Fruit fly (Drosophila melanogaster): ENCODE measurements around the gene Spp.
A peak's percentile ranks its signal among the peaks of the same experiment; 100 is the strongest.

Gene Spp

dm6 chr2L:493274-493673 is 51.2 kb downstream of the Spp start (continued):
- TF ChIP-seq CG9876 (GFP tag; optimal IDR thresholded peaks at IDR 0.05) (no peak), CG17829 (tag; optimal IDR thresholded peaks at IDR 0.05) (no peak), dati (GFP tag; IDR thresholded peaks at IDR 0.05) (no peak), CG9797 (GFP tag; optimal IDR thresholded peaks at IDR 0.05) (no peak), HmgZ (tag; optimal IDR thresholded peaks at IDR 0.05) (no peak), CG14014 (GFP tag; IDR thresholded peaks at IDR 0.05) (no peak), CG5953 (GFP tag; IDR thresholded peaks at IDR 0.05) (no peak), maf-S (GFP tag; optimal IDR thresholded peaks at IDR 0.05) (no peak), CG17186 (GFP tag; optimal IDR thresholded peaks at IDR 0.05) (no peak), org-1 (GFP tag; optimal IDR thresholded peaks at IDR 0.05) (peak; percentile 2), nmo (GFP tag; optimal IDR thresholded peaks at IDR 0.05) (peak; percentile 59), CG6683 (GFP tag; optimal IDR thresholded peaks at IDR 0.05) (no peak), CG10565 (GFP tag; optimal IDR thresholded peaks at IDR 0.05) (no peak), CG43689 (GFP tag; IDR thresholded peaks at IDR 0.05) (0 out of 2 replicates have a peak, but pooled peaks have one; percentile 37), bigmax (GFP tag; optimal IDR thresholded peaks at IDR 0.05) (no peak), CG12659 (GFP tag; optimal IDR thresholded peaks at IDR 0.05) (no peak), CG6254 (GFP tag; optimal IDR thresholded peaks at IDR 0.05) (no peak), HLH4C (GFP tag; IDR thresholded peaks at IDR 0.05; ENCODE audit: partially characterized antibody) (no peak), CG3281 (GFP tag; optimal IDR thresholded peaks at IDR 0.05) (no peak), zfh2 (GFP tag; optimal IDR thresholded peaks at IDR 0.05) (no peak), zen2 (GFP tag; IDR thresholded peaks at IDR 0.05; ENCODE audit: partially characterized antibody) (no peak), CG9727 (GFP tag; optimal IDR thresholded peaks at IDR 0.05) (peak; percentile 10), Adf1 (GFP tag; IDR thresholded peaks at IDR 0.05) (no peak), Antp (GFP tag; optimal IDR thresholded peaks at IDR 0.05) (no peak), ash1 (GFP tag; optimal IDR thresholded peaks at IDR 0.05) (no peak), B-H2 (GFP tag; optimal IDR thresholded peaks at IDR 0.05) (no peak), Hey (tag; optimal IDR thresholded peaks at IDR 0.05) (no peak), Sox100B (GFP tag; optimal IDR thresholded peaks at IDR 0.05) (no peak), CG13624 (GFP tag; optimal IDR thresholded peaks at IDR 0.05) (no peak), nerfin-2 (GFP tag; IDR thresholded peaks at IDR 0.05; ENCODE audit: partially characterized antibody) (no peak), Dfd (GFP tag; optimal IDR thresholded peaks at IDR 0.05) (no peak), sna (GFP tag; IDR thresholded peaks at IDR 0.05; ENCODE audit: partially characterized antibody) (no peak), row (GFP tag; IDR thresholded peaks at IDR 0.05) (peak; percentile 69), Dip2 (GFP tag; IDR thresholded peaks at IDR 0.05) (no peak), CG4360 (GFP tag; IDR thresholded peaks at IDR 0.05) (peak; percentile 0; the same call in 1 of the 2 replicates), CTCF (GFP tag; optimal IDR thresholded peaks at IDR 0.05) (no peak), Nf-YB (GFP tag; optimal IDR thresholded peaks at IDR 0.05) (no peak), CG8924 (tag; optimal IDR thresholded peaks at IDR 0.05) (peak; percentile 33), CG1529 (GFP tag; optimal IDR thresholded peaks at IDR 0.05) (peak; percentile 19), sens (GFP tag) (peak; percentile 90), oc (tag; optimal IDR thresholded peaks at IDR 0.05) (peak; percentile 35), mam (GFP tag; optimal IDR thresholded peaks at IDR 0.05) (no peak), dan (GFP tag; IDR thresholded peaks at IDR 0.05) (no peak), CG3163 (GFP tag; optimal IDR thresholded peaks at IDR 0.05) (no peak), Neu2 (GFP tag; optimal IDR thresholded peaks at IDR 0.05; ENCODE audit: borderline replicate concordance) (no peak), gsb (GFP tag; IDR thresholded peaks at IDR 0.05) (no peak), CG14965 (GFP tag; optimal IDR thresholded peaks at IDR 0.05; ENCODE audit: borderline replicate concordance) (no peak), Dbx (GFP tag; IDR thresholded peaks at IDR 0.05) (no peak), HLH54F (GFP tag; optimal IDR thresholded peaks at IDR 0.05) (no peak), sqz (GFP tag; optimal IDR thresholded peaks at IDR 0.05) (no peak), YL-1 (GFP tag; optimal IDR thresholded peaks at IDR 0.05) (no peak), CG4617 (GFP tag; optimal IDR thresholded peaks at IDR 0.05; ENCODE audit: borderline replicate concordance) (no peak)

All from whole organism, embryonic.